In the genomic region with DNA sequence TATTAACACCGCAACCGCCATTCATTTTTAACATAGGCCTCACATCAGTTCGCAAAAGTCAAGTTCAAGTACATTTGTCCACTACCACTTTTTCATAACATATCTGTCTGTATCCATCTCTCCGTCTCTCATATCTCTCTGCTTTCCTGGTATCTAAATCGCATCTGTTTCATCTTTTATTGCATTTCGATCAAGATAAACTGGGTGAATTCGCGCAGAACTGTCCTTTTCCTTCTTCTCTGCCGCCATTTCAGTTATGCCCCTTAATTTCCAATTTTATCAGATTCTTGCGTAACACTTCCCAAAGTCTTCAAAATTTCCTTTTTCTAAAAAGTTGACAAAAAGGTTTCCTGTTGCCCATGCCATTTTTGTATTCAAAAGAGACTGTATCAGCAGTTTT, we compare ENCODE assay signal across 6 worm cellular contexts.
A peak's percentile ranks its signal among the peaks of the same experiment; 100 is the strongest.
TF ChIP-seq lines count a peak whose summit lies in the region.

No protein-coding gene starts in this region.

TF ChIP-seq in whole organism, L1 larva, 84 proteins besides CTCF, POLR2A, EP300 and RAD21 (continues in another document):
- TF ChIP-seq xbp-1 (tag; optimal IDR thresholded peaks at IDR 0.05; lab: Kevin White, UChicago) (no peak), elt-2 (tag; optimal IDR thresholded peaks at IDR 0.05; lab: Kevin White, UChicago) (no peak), sox-4 (tag; optimal IDR thresholded peaks at IDR 0.05; lab: Kevin White, UChicago) (no peak), lin-13 (GFP tag; optimal IDR thresholded peaks at IDR 0.05; lab: Kevin White, UChicago) (no peak), lin-14 (GFP tag; optimal IDR thresholded peaks at IDR 0.05; lab: Kevin White, UChicago) (peak; percentile 76), unc-130 (tag; optimal IDR thresholded peaks at IDR 0.05; lab: Kevin White, UChicago) (no peak), ceh-63 (GFP tag; optimal IDR thresholded peaks at IDR 0.05; lab: Kevin White, UChicago) (no peak), C34B4.2 (tag; optimal IDR thresholded peaks at IDR 0.05; lab: Kevin White, UChicago) (no peak), nhr-19 (GFP tag; conservative IDR thresholded peaks at IDR 0.05; lab: Robert Waterston, UW) (no peak), elt-3 (tag; optimal IDR thresholded peaks at IDR 0.05; lab: Kevin White, UChicago) (no peak), nhr-84 (tag; optimal IDR thresholded peaks at IDR 0.05; lab: Kevin White, UChicago) (no peak), tlp-1 (tag; optimal IDR thresholded peaks at IDR 0.05; lab: Kevin White, UChicago) (no peak), hpl-2 (GFP tag; optimal IDR thresholded peaks at IDR 0.05; lab: Kevin White, UChicago) (no peak), efl-1 (optimal IDR thresholded peaks at IDR 0.05; lab: Kevin White, UChicago) (no peak), efl-1 (GFP tag; optimal IDR thresholded peaks at IDR 0.05 in 1 of 2; lab: Kevin White, UChicago) (peak in 1 of 2 experiments; percentile 43)

TF ChIP-seq in whole organism, L2 larva, 48 proteins besides CTCF, POLR2A, EP300 and RAD21:
- TF ChIP-seq blmp-1 (tag; optimal IDR thresholded peaks at IDR 0.05; lab: Kevin White, UChicago; ENCODE audit: insufficient read depth) (peak; percentile 19), nhr-12 (tag; optimal IDR thresholded peaks at IDR 0.05; lab: Kevin White, UChicago) (no peak), ztf-11 (tag; optimal IDR thresholded peaks at IDR 0.05; lab: Kevin White, UChicago) (no peak), nhr-10 (tag; optimal IDR thresholded peaks at IDR 0.05; lab: Kevin White, UChicago) (no peak), ceh-16 (tag; optimal IDR thresholded peaks at IDR 0.05; lab: Kevin White, UChicago) (peak; percentile 94), nhr-25 (tag; optimal IDR thresholded peaks at IDR 0.05; lab: Kevin White, UChicago) (peak; percentile 43), lin-11 (tag; optimal IDR thresholded peaks at IDR 0.05; lab: Kevin White, UChicago) (no peak), nhr-23 (tag; optimal IDR thresholded peaks at IDR 0.05; lab: Kevin White, UChicago) (peak; percentile 74), elt-1 (tag; optimal IDR thresholded peaks at IDR 0.05; lab: Kevin White, UChicago) (peak; percentile 96), nhr-129 (tag; optimal IDR thresholded peaks at IDR 0.05; lab: Kevin White, UChicago) (peak; percentile 5), sma-3 (GFP tag; optimal IDR thresholded peaks at IDR 0.05; lab: Kevin White, UChicago) (no peak), sma-9 (GFP tag; optimal IDR thresholded peaks at IDR 0.05; lab: Kevin White, UChicago) (peak; percentile 49), sma-9 (tag; optimal IDR thresholded peaks at IDR 0.05; lab: Kevin White, UChicago) (no peak), sem-4 (tag; optimal IDR thresholded peaks at IDR 0.05; lab: Kevin White, UChicago) (peak; percentile 26)

TF ChIP-seq in whole organism, L3 larva, 47 proteins besides CTCF, POLR2A, EP300 and RAD21 (continues in another document):
- no peak for TF ChIP-seq ztf-4 (tag; optimal IDR thresholded peaks at IDR 0.05; lab: Kevin White, UChicago)
- TF ChIP-seq elt-1 (tag; optimal IDR thresholded peaks at IDR 0.05; lab: Kevin White, UChicago) = peak; percentile 98
- no peak for TF ChIP-seq ceh-16 (tag; optimal IDR thresholded peaks at IDR 0.05; lab: Kevin White, UChicago)
- TF ChIP-seq pha-4 (tag; optimal IDR thresholded peaks at IDR 0.05; lab: Kevin White, UChicago) = no peak
- no peak for TF ChIP-seq hmg-11 (tag; optimal IDR thresholded peaks at IDR 0.05; lab: Kevin White, UChicago)
- no peak for TF ChIP-seq fos-1 (tag; optimal IDR thresholded peaks at IDR 0.05; lab: Kevin White, UChicago)
- no peak for TF ChIP-seq ceh-9 (tag; optimal IDR thresholded peaks at IDR 0.05; lab: Kevin White, UChicago)
- TF ChIP-seq nhr-12 (tag; optimal IDR thresholded peaks at IDR 0.05; lab: Kevin White, UChicago) = no peak
- no peak for TF ChIP-seq mml-1 (tag; optimal IDR thresholded peaks at IDR 0.05; lab: Kevin White, UChicago)
- no peak for TF ChIP-seq nfya-1 (tag; optimal IDR thresholded peaks at IDR 0.05; lab: Kevin White, UChicago; ENCODE audit: insufficient read depth)
- TF ChIP-seq sea-2 (GFP tag; optimal IDR thresholded peaks at IDR 0.05; lab: Kevin White, UChicago) = no peak
- no peak for TF ChIP-seq nhr-28 (tag; optimal IDR thresholded peaks at IDR 0.05; lab: Kevin White, UChicago)
- TF ChIP-seq daf-12 (tag; optimal IDR thresholded peaks at IDR 0.05; lab: Kevin White, UChicago) = peak; percentile 22
- no peak for TF ChIP-seq skn-1 (tag; optimal IDR thresholded peaks at IDR 0.05; lab: Kevin White, UChicago)
- TF ChIP-seq R02D3.7 (tag; optimal IDR thresholded peaks at IDR 0.05; lab: Kevin White, UChicago) = no peak
- TF ChIP-seq nhr-25 (tag; optimal IDR thresholded peaks at IDR 0.05; lab: Kevin White, UChicago) = peak; percentile 73

TF ChIP-seq in whole organism, L4 larva, 104 proteins besides CTCF, POLR2A, EP300 and RAD21:
- peak in 1 of 2 experiments; percentile 83 for TF ChIP-seq unc-62 (GFP tag; optimal IDR thresholded peaks at IDR 0.05 in 1 of 2; lab: Kevin White, UChicago)
- TF ChIP-seq unc-62 (tag; optimal IDR thresholded peaks at IDR 0.05; lab: Kevin White, UChicago) = no peak
- TF ChIP-seq mep-1 (tag; optimal IDR thresholded peaks at IDR 0.05; lab: Kevin White, UChicago) = no peak
- TF ChIP-seq nhr-28 (tag; optimal IDR thresholded peaks at IDR 0.05; lab: Kevin White, UChicago) = peak; percentile 22

TF ChIP-seq in whole organism, late embryonic, 69 proteins besides CTCF, POLR2A, EP300 and RAD21:
- TF ChIP-seq ceh-18 (tag; optimal IDR thresholded peaks at IDR 0.05; lab: Kevin White, UChicago) (no peak), rnt-1 (tag; optimal IDR thresholded peaks at IDR 0.05; lab: Kevin White, UChicago) (peak; percentile 5), ama-1 (optimal IDR thresholded peaks at IDR 0.05; lab: Kevin White, UChicago) (no peak), sox-2 (GFP tag; IDR thresholded peaks at IDR 0.05; lab: Robert Waterston, UW) (no peak)
TF ChIP-seq in whole organism, late embryonic: peak in this region for 1.

TF ChIP-seq in whole organism, mixed stage, embryonic, 35 proteins besides CTCF, POLR2A, EP300 and RAD21:
- TF ChIP-seq ceh-43 (GFP tag; optimal IDR thresholded peaks at IDR 0.05; lab: Kevin White, UChicago) (no peak), ham-2 (GFP tag; optimal IDR thresholded peaks at IDR 0.05; lab: Kevin White, UChicago) (peak; percentile 0), nhr-237 (tag; optimal IDR thresholded peaks at IDR 0.05; lab: Kevin White, UChicago) (no peak), unc-62 (GFP tag; optimal IDR thresholded peaks at IDR 0.05; lab: Kevin White, UChicago) (no peak), M03D4.4 (tag; optimal IDR thresholded peaks at IDR 0.05; lab: Kevin White, UChicago) (no peak), sptf-1 (tag; optimal IDR thresholded peaks at IDR 0.05; lab: Kevin White, UChicago) (no peak), pha-4 (tag; optimal IDR thresholded peaks at IDR 0.05; lab: Kevin White, UChicago) (no peak), drap-1 (GFP tag; optimal IDR thresholded peaks at IDR 0.05; lab: Kevin White, UChicago) (no peak), unc-39 (tag; optimal IDR thresholded peaks at IDR 0.05; lab: Kevin White, UChicago) (no peak), tbx-8 (GFP tag; optimal IDR thresholded peaks at IDR 0.05; lab: Kevin White, UChicago) (no peak), elt-1 (tag; optimal IDR thresholded peaks at IDR 0.05; lab: Kevin White, UChicago; ENCODE audit: borderline replicate concordance, insufficient read depth) (peak; percentile 87)
